Comparison of ENCODE assay signal across 6 worm cellular contexts in genomic region chrX:4007724-4008123, ce11.
A peak's percentile ranks its signal among the peaks of the same experiment; 100 is the strongest.
TF ChIP-seq lines count a peak whose summit lies in the region.

No protein-coding gene starts in this region.

TF ChIP-seq in whole organism, L1 larva, 84 proteins besides CTCF, POLR2A, EP300 and RAD21 (continues in another document):
- no peak for TF ChIP-seq fos-1 (tag; optimal IDR thresholded peaks at IDR 0.05; lab: Kevin White, UChicago)
- TF ChIP-seq ceh-90 (tag; optimal IDR thresholded peaks at IDR 0.05; lab: Kevin White, UChicago), result no peak
- no peak for TF ChIP-seq ama-1 (optimal IDR thresholded peaks at IDR 0.05; lab: Kevin White, UChicago)
- no peak for TF ChIP-seq C16A3.4 (tag; optimal IDR thresholded peaks at IDR 0.05; lab: Kevin White, UChicago)
- peak; percentile 81 for TF ChIP-seq nhr-90 (tag; optimal IDR thresholded peaks at IDR 0.05; lab: Kevin White, UChicago; ENCODE audit: poor library complexity)
- TF ChIP-seq tbx-2 (tag; optimal IDR thresholded peaks at IDR 0.05; lab: Kevin White, UChicago), result peak; percentile 36
- TF ChIP-seq hlh-17 (GFP tag; optimal IDR thresholded peaks at IDR 0.05; lab: Kevin White, UChicago; ENCODE audit: borderline replicate concordance), result no peak
- TF ChIP-seq nhr-19 (GFP tag; conservative IDR thresholded peaks at IDR 0.05; lab: Robert Waterston, UW), result 0 out of 2 replicates have a peak, but pooled peaks have one; percentile 23
- TF ChIP-seq lin-35 (GFP tag; optimal IDR thresholded peaks at IDR 0.05; lab: Kevin White, UChicago), result peak in 1 of 2 experiments; percentile 17
- TF ChIP-seq nhr-77 (tag; optimal IDR thresholded peaks at IDR 0.05; lab: Kevin White, UChicago), result peak; percentile 10
- TF ChIP-seq pag-3 (tag; optimal IDR thresholded peaks at IDR 0.05; lab: Kevin White, UChicago; ENCODE audit: borderline replicate concordance, insufficient read depth), result no peak
- TF ChIP-seq mab-9 (GFP tag; IDR thresholded peaks at IDR 0.05; lab: Robert Waterston, UW), result no peak
- peak; percentile 58 for TF ChIP-seq nhr-47 (tag; optimal IDR thresholded peaks at IDR 0.05; lab: Kevin White, UChicago)
- TF ChIP-seq nhr-20 (tag; optimal IDR thresholded peaks at IDR 0.05; lab: Kevin White, UChicago), result peak; percentile 66

TF ChIP-seq in whole organism, L2 larva, 48 proteins besides CTCF, POLR2A, EP300 and RAD21 (continues in another document):
- TF ChIP-seq ama-1 (optimal IDR thresholded peaks at IDR 0.05; lab: Kevin White, UChicago) (no peak), alr-1 (tag; optimal IDR thresholded peaks at IDR 0.05; lab: Kevin White, UChicago) (no peak), nhr-129 (tag; optimal IDR thresholded peaks at IDR 0.05; lab: Kevin White, UChicago) (peak; percentile 100), elt-1 (tag; optimal IDR thresholded peaks at IDR 0.05; lab: Kevin White, UChicago) (no peak), ztf-11 (tag; optimal IDR thresholded peaks at IDR 0.05; lab: Kevin White, UChicago) (no peak), aly-2 (tag; optimal IDR thresholded peaks at IDR 0.05; lab: Kevin White, UChicago) (no peak), crh-2 (tag; optimal IDR thresholded peaks at IDR 0.05; lab: Kevin White, UChicago) (peak; percentile 69), ZK546.5 (tag; optimal IDR thresholded peaks at IDR 0.05; lab: Kevin White, UChicago) (no peak), dmd-4 (tag; optimal IDR thresholded peaks at IDR 0.05; lab: Kevin White, UChicago) (no peak), egl-27 (tag; optimal IDR thresholded peaks at IDR 0.05; lab: Kevin White, UChicago) (no peak), skn-1 (tag; optimal IDR thresholded peaks at IDR 0.05; lab: Kevin White, UChicago) (peak; percentile 66), F13H6.1 (tag; optimal IDR thresholded peaks at IDR 0.05; lab: Kevin White, UChicago) (peak; percentile 5), lsy-2 (tag; optimal IDR thresholded peaks at IDR 0.05; lab: Kevin White, UChicago) (peak in 1 of 2 experiments; percentile 34), lin-11 (tag; optimal IDR thresholded peaks at IDR 0.05; lab: Kevin White, UChicago) (no peak), fos-1 (tag; optimal IDR thresholded peaks at IDR 0.05; lab: Kevin White, UChicago) (peak; percentile 92), nhr-77 (tag; optimal IDR thresholded peaks at IDR 0.05; lab: Kevin White, UChicago) (no peak)

TF ChIP-seq in whole organism, L3 larva, 47 proteins besides CTCF, POLR2A, EP300 and RAD21:
- TF ChIP-seq skn-1 (tag; optimal IDR thresholded peaks at IDR 0.05; lab: Kevin White, UChicago) (peak; percentile 55), nhr-67 (tag; optimal IDR thresholded peaks at IDR 0.05; lab: Kevin White, UChicago) (no peak), snpc-4 (tag; optimal IDR thresholded peaks at IDR 0.05; lab: Kevin White, UChicago) (peak; percentile 30), elt-2 (tag; optimal IDR thresholded peaks at IDR 0.05; lab: Kevin White, UChicago) (peak; percentile 97), nhr-43 (tag; optimal IDR thresholded peaks at IDR 0.05; lab: Kevin White, UChicago; ENCODE audit: poor library complexity, severe bottlenecking) (peak; percentile 21), pha-4 (tag; optimal IDR thresholded peaks at IDR 0.05; lab: Kevin White, UChicago) (no peak), fos-1 (tag; optimal IDR thresholded peaks at IDR 0.05; lab: Kevin White, UChicago) (peak; percentile 56), pqm-1 (tag; optimal IDR thresholded peaks at IDR 0.05; lab: Kevin White, UChicago) (peak; percentile 69), fkh-2 (tag; optimal IDR thresholded peaks at IDR 0.05; lab: Kevin White, UChicago) (no peak)

TF ChIP-seq in whole organism, L4 larva, 104 proteins besides CTCF, POLR2A, EP300 and RAD21 (continues in another document):
- TF ChIP-seq hlh-11 (tag; optimal IDR thresholded peaks at IDR 0.05; lab: Kevin White, UChicago), result peak; percentile 87
- peak; percentile 64 for TF ChIP-seq mes-2 (tag; optimal IDR thresholded peaks at IDR 0.05; lab: Kevin White, UChicago; ENCODE audit: poor library complexity, severe bottlenecking)
- peak; percentile 90 for TF ChIP-seq dmd-6 (GFP tag; IDR thresholded peaks at IDR 0.05; lab: Robert Waterston, UW)
- peak; percentile 64 for TF ChIP-seq hlh-30 (tag; optimal IDR thresholded peaks at IDR 0.05; lab: Kevin White, UChicago; ENCODE audit: insufficient read depth)
- peak in 1 of 2 experiments; percentile 38 for TF ChIP-seq unc-62 (GFP tag; optimal IDR thresholded peaks at IDR 0.05 in 1 of 2; lab: Kevin White, UChicago)
- TF ChIP-seq unc-62 (tag; optimal IDR thresholded peaks at IDR 0.05; lab: Kevin White, UChicago), result no peak
- no peak for TF ChIP-seq ceh-44 (GFP tag; IDR thresholded peaks at IDR 0.05; lab: Robert Waterston, UW)
- peak; percentile 93 for TF ChIP-seq pqm-1 (tag; optimal IDR thresholded peaks at IDR 0.05; lab: Kevin White, UChicago)
- peak; percentile 89 for TF ChIP-seq aha-1 (tag; lab: Kevin White, UChicago)
- peak; percentile 96 for TF ChIP-seq dve-1 (tag; optimal IDR thresholded peaks at IDR 0.05; lab: Kevin White, UChicago; ENCODE audit: insufficient read depth)
- peak; percentile 89 for TF ChIP-seq nhr-77 (tag; optimal IDR thresholded peaks at IDR 0.05; lab: Kevin White, UChicago)
- peak; percentile 78 for TF ChIP-seq nhr-48 (tag; optimal IDR thresholded peaks at IDR 0.05; lab: Kevin White, UChicago)
- TF ChIP-seq cey-2 (tag; optimal IDR thresholded peaks at IDR 0.05; lab: Kevin White, UChicago; ENCODE audit: borderline replicate concordance, insufficient read depth), result peak; percentile 57
- peak; percentile 85 for TF ChIP-seq nhr-102 (tag; optimal IDR thresholded peaks at IDR 0.05; lab: Kevin White, UChicago)
- TF ChIP-seq Y75B8A.6 (GFP tag; IDR thresholded peaks at IDR 0.05; lab: Robert Waterston, UW), result no peak
- no peak for TF ChIP-seq egl-43 (GFP tag; IDR thresholded peaks at IDR 0.05; lab: Robert Waterston, UW)
- TF ChIP-seq nhr-41 (GFP tag; IDR thresholded peaks at IDR 0.05; lab: Robert Waterston, UW), result peak; percentile 56; the same call in 1 of the 2 replicates
- peak; percentile 49 for TF ChIP-seq spr-1 (tag; optimal IDR thresholded peaks at IDR 0.05; lab: Kevin White, UChicago)

TF ChIP-seq in whole organism, late embryonic, 69 proteins besides CTCF, POLR2A, EP300 and RAD21:
- TF ChIP-seq elt-2 (tag; optimal IDR thresholded peaks at IDR 0.05; lab: Kevin White, UChicago) (peak; percentile 19), ahr-1 (tag; optimal IDR thresholded peaks at IDR 0.05; lab: Kevin White, UChicago) (no peak)

TF ChIP-seq in whole organism, young adult, 124 proteins besides CTCF, POLR2A, EP300 and RAD21 (continues in another document):
- TF ChIP-seq nfya-1 (tag; optimal IDR thresholded peaks at IDR 0.05; lab: Kevin White, UChicago; ENCODE audit: borderline replicate concordance, insufficient read depth), result no peak
- no peak for TF ChIP-seq die-1 (tag; optimal IDR thresholded peaks at IDR 0.05; lab: Kevin White, UChicago)
- no peak for TF ChIP-seq rpc-1 (optimal IDR thresholded peaks at IDR 0.05; lab: Kevin White, UChicago)
- no peak for TF ChIP-seq rpc-1 (tag; optimal IDR thresholded peaks at IDR 0.05; lab: Kevin White, UChicago)
- TF ChIP-seq let-607 (tag; optimal IDR thresholded peaks at IDR 0.05; lab: Kevin White, UChicago), result peak; percentile 24 to 86
- TF ChIP-seq B0336.3 (GFP tag; IDR thresholded peaks at IDR 0.05; lab: Robert Waterston, UW), result no peak
- no peak for TF ChIP-seq Y53F4B.3 (GFP tag; IDR thresholded peaks at IDR 0.05; lab: Robert Waterston, UW)
- TF ChIP-seq nhr-120 (GFP tag; IDR thresholded peaks at IDR 0.05; lab: Robert Waterston, UW), result no peak
- TF ChIP-seq F10E7.11 (tag; optimal IDR thresholded peaks at IDR 0.05; lab: Kevin White, UChicago), result no peak
- TF ChIP-seq akir-1 (GFP tag; optimal IDR thresholded peaks at IDR 0.05; lab: Kevin White, UChicago), result no peak
- TF ChIP-seq mel-28 (tag; optimal IDR thresholded peaks at IDR 0.05; lab: Kevin White, UChicago; ENCODE audit: borderline replicate concordance), result no peak
- peak; percentile 40 for TF ChIP-seq tbp1 (GFP tag; optimal IDR thresholded peaks at IDR 0.05; lab: Kevin White, UChicago)
- peak; percentile 36; the same call in 1 of the 2 replicates for TF ChIP-seq Y53G8AR.9 (GFP tag; conservative IDR thresholded peaks at IDR 0.05; lab: Robert Waterston, UW)
- TF ChIP-seq efl-1 (GFP tag; optimal IDR thresholded peaks at IDR 0.05; lab: Kevin White, UChicago), result no peak
- TF ChIP-seq F52B5.7 (tag; optimal IDR thresholded peaks at IDR 0.05; lab: Kevin White, UChicago), result no peak
- TF ChIP-seq lsl-1 (GFP tag; optimal IDR thresholded peaks at IDR 0.05; lab: Kevin White, UChicago), result no peak
- peak; percentile 19 for TF ChIP-seq F22D6.2 (tag; optimal IDR thresholded peaks at IDR 0.05; lab: Kevin White, UChicago)
- no peak for TF ChIP-seq rec-8 (tag; optimal IDR thresholded peaks at IDR 0.05; lab: Kevin White, UChicago)
- no peak for TF ChIP-seq pbrm-1 (GFP tag; IDR thresholded peaks at IDR 0.05; lab: Robert Waterston, UW)
- no peak for TF ChIP-seq B0019.2 (GFP tag; conservative IDR thresholded peaks at IDR 0.05; lab: Robert Waterston, UW)
- no peak for TF ChIP-seq lin-26 (GFP tag; IDR thresholded peaks at IDR 0.05; lab: Robert Waterston, UW)
- TF ChIP-seq F55B11.4 (tag; optimal IDR thresholded peaks at IDR 0.05; lab: Kevin White, UChicago; ENCODE audit: borderline replicate concordance, insufficient read depth), result no peak
- no peak for TF ChIP-seq ztf-25 (GFP tag; IDR thresholded peaks at IDR 0.05; lab: Robert Waterston, UW)
- no peak for TF ChIP-seq lag-1 (GFP tag; IDR thresholded peaks at IDR 0.05; lab: Robert Waterston, UW)
- TF ChIP-seq hmg-1.2 (GFP tag; IDR thresholded peaks at IDR 0.05; lab: Robert Waterston, UW), result no peak
- no peak for TF ChIP-seq snpc-3.4 (tag; optimal IDR thresholded peaks at IDR 0.05; lab: Kevin White, UChicago)
- TF ChIP-seq B0035.1 (tag; optimal IDR thresholded peaks at IDR 0.05; lab: Kevin White, UChicago), result no peak
- TF ChIP-seq attf-3 (GFP tag; conservative IDR thresholded peaks at IDR 0.05; lab: Robert Waterston, UW), result no peak
- TF ChIP-seq aptf-2 (GFP tag; conservative IDR thresholded peaks at IDR 0.05; lab: Robert Waterston, UW), result no peak
- TF ChIP-seq madf-3 (GFP tag; IDR thresholded peaks at IDR 0.05; lab: Robert Waterston, UW), result no peak
- no peak for TF ChIP-seq snpc-4 (GFP tag; optimal IDR thresholded peaks at IDR 0.05; lab: Kevin White, UChicago)
- peak in 1 of 4 experiments; percentile 8 for TF ChIP-seq snpc-4 (tag; optimal IDR thresholded peaks at IDR 0.05; lab: Kevin White, UChicago)
- TF ChIP-seq sptf-2 (GFP tag; optimal IDR thresholded peaks at IDR 0.05; lab: Kevin White, UChicago), result no peak
- TF ChIP-seq unc-62 (GFP tag; optimal IDR thresholded peaks at IDR 0.05; lab: Kevin White, UChicago), result no peak
- no peak for TF ChIP-seq aptf-3 (GFP tag; IDR thresholded peaks at IDR 0.05; lab: Robert Waterston, UW)
- TF ChIP-seq gei-17 (GFP tag; optimal IDR thresholded peaks at IDR 0.05; lab: Kevin White, UChicago), result peak; percentile 13
- TF ChIP-seq lin-40 (tag; optimal IDR thresholded peaks at IDR 0.05; lab: Kevin White, UChicago), result peak; percentile 76
- TF ChIP-seq unc-130 (GFP tag; optimal IDR thresholded peaks at IDR 0.05; lab: Kevin White, UChicago), result no peak
- TF ChIP-seq Y79H2A.3 (GFP tag; conservative IDR thresholded peaks at IDR 0.05; lab: Robert Waterston, UW), result no peak
